Worm (Caenorhabditis elegans) whole organism, young adult: ENCODE data around the gene K03H6.4.

ENCODE experiments used
- F22D6.2 ChIP-seq: sonication (generic microtip); optimal IDR thresholded peaks from 2 replicates; lab custom pipeline; 2016; ENCODE audit warnings: mild to moderate bottlenecking, missing genetic modification characterization, missing compliant biosample characterization
- attf-6 ChIP-seq: fragments of 200-800 bp; sonication (Bioruptor generic); IDR thresholded peaks from 2 replicates; pipeline ENCODE4 v1.3.6; 2022; ENCODE audit warnings: missing genetic modification reagents, missing genetic modification characterization, missing compliant biosample characterization
- egl-44 ChIP-seq: fragments of 200-800 bp; sonication (Bioruptor generic); IDR thresholded peaks from 2 replicates; pipeline ENCODE4 v1.3.6; 2022; ENCODE audit warnings: missing genetic modification reagents, missing genetic modification characterization, missing compliant biosample characterization
- hlh-12 ChIP-seq: sonication (generic microtip); optimal IDR thresholded peaks from 2 replicates; lab custom pipeline; 2016; ENCODE audit warnings: missing genetic modification characterization, missing compliant biosample characterization
- hmg-20 ChIP-seq: fragments of 200-800 bp; sonication (Bioruptor generic); IDR thresholded peaks from 2 replicates; pipeline ENCODE4 v1.3.6; 2022; ENCODE audit warnings: missing genetic modification reagents, missing genetic modification characterization, missing compliant biosample characterization
- madf-8 ChIP-seq: fragments of 200-800 bp; sonication (Bioruptor generic); conservative IDR thresholded peaks from 2 replicates; pipeline ENCODE4 v1.3.6; 2022; ENCODE audit warnings: missing genetic modification reagents, missing genetic modification characterization, missing compliant biosample characterization

- no peak for TF ChIP-seq F22D6.2
- no peak for TF ChIP-seq egl-44
- TF ChIP-seq attf-6, result no peak
- no peak for TF ChIP-seq madf-8 (GFP tag; lab: Robert Waterston, UW)
- no peak for TF ChIP-seq hlh-12 (tag; lab: Kevin White, UChicago)
- TF ChIP-seq hmg-20 (GFP tag; lab: Robert Waterston, UW), result no peak
Observed at ce11 chrIV:1484968-1485474, 36.1 kb downstream of the K03H6.4 start, which contains the start of gene Y77E11A.16.
